Worm (Caenorhabditis elegans): ENCODE measurements around the gene pudl-1.

DNA sequence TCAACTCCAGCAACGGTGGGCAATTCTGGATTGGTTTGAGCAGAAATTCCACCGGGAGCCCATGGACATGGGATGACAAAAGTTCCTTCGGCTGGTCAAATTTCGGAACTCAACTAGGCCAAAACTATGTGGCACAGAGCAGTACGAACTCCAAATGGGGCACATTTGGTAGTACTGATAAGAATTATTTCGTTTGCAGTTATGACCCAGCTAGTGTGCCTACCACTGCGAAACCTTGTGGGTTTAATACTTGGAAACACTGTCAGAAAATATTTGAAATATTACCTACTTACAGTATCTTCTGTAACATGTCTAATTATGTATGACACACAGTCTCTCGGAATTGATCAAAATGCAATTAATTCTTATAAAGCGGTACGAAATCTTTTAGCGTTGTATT is 6.4 kb upstream of the pudl-1 start:
- TF ChIP-seq aly-1 (tag; optimal IDR thresholded peaks at IDR 0.05) (no peak), ama-1 (optimal IDR thresholded peaks at IDR 0.05) (no peak), ets-7 (tag; optimal IDR thresholded peaks at IDR 0.05) (no peak), ceh-36 (tag; optimal IDR thresholded peaks at IDR 0.05) (no peak), tra-4 (tag; optimal IDR thresholded peaks at IDR 0.05) (no peak), scrt-1 (GFP tag; IDR thresholded peaks at IDR 0.05) (no peak), B0310.2 (tag; optimal IDR thresholded peaks at IDR 0.05) (no peak)

Data from whole organism, early embryonic.